Worm (Caenorhabditis elegans) whole organism, L1 larva: ENCODE results near the gene set-8.

ENCODE experiments used
- alr-1 ChIP-seq: fragments of 200-800 bp; sonication (Bioruptor generic); optimal IDR thresholded peaks from 2 replicates; lab custom pipeline; 2018; ENCODE audit warnings: borderline replicate concordance, mild to moderate bottlenecking, missing genetic modification characterization, missing compliant biosample characterization
- efl-1 ChIP-seq, 4 experiments: fragments of 150-350 bp; optimal IDR thresholded peaks in 3 of 4; peaks in 1 of 4; 1 replicate in 1 of 4; 2 replicates in 3 of 4; lab custom pipeline; 2014; ENCODE audit warnings: missing biosample characterization in 2 of 4, missing genetic modification characterization in 2 of 4, missing genetic modification reagents in 2 of 4
- elt-3 ChIP-seq, 6 experiments: fragments of 150-350 bp in 1 of 6; sonication (generic microtip); optimal IDR thresholded peaks; 2 replicates each; lab custom pipeline; 2017 to 2018; ENCODE audit warnings: missing biosample characterization in 6 of 6, missing genetic modification characterization in 6 of 6, inconsistent platforms in 1 of 6
- grh-1 ChIP-seq: fragments of 200-800 bp; sonication (Bioruptor generic); IDR thresholded peaks from 2 replicates; pipeline ENCODE4 v1.3.6; 2022; ENCODE audit warnings: missing genetic modification reagents, missing genetic modification characterization, missing compliant biosample characterization
- lin-13 ChIP-seq: fragments of 150-350 bp; optimal IDR thresholded peaks from 2 replicates; lab custom pipeline; 2014; ENCODE audit warnings: missing biosample characterization, missing genetic modification reagents, missing genetic modification characterization
- lin-15B ChIP-seq: fragments of 150-350 bp; sonication (generic microtip); optimal IDR thresholded peaks from 3 replicates; lab custom pipeline; 2014; ENCODE audit warnings: missing biosample characterization, missing genetic modification characterization
- mdl-1 ChIP-seq, 2 experiments: fragments of 150-350 bp; optimal IDR thresholded peaks; 2 replicates each; lab custom pipeline; 2014 to 2017; ENCODE audit warnings: missing biosample characterization in 2 of 2, missing genetic modification characterization in 2 of 2, inconsistent platforms in 1 of 2
- mep-1 ChIP-seq: fragments of 150-350 bp; optimal IDR thresholded peaks from 2 replicates; lab custom pipeline; 2014; ENCODE audit warnings: missing biosample characterization, missing genetic modification characterization
- nhr-20 ChIP-seq: sonication (generic microtip); optimal IDR thresholded peaks from 2 replicates; lab custom pipeline; 2016; ENCODE audit warnings: mild to moderate bottlenecking, missing genetic modification characterization, missing compliant biosample characterization
- nhr-237 ChIP-seq: fragments of 150-350 bp; optimal IDR thresholded peaks from 2 replicates; lab custom pipeline; 2014; ENCODE audit warnings: missing biosample characterization, missing genetic modification characterization
- nhr-85 ChIP-seq: sonication (generic microtip); peaks from one replicate; lab custom pipeline; 2016; ENCODE audit warnings: missing genetic modification characterization, inconsistent platforms, missing compliant biosample characterization
- nhr-90 ChIP-seq: sonication (generic microtip); optimal IDR thresholded peaks from 2 replicates; lab custom pipeline; 2016; ENCODE audit warnings: mild to moderate bottlenecking, missing genetic modification characterization, missing compliant biosample characterization; ENCODE audit not compliant: poor library complexity
- snpc-4 ChIP-seq: fragments of 150-350 bp; optimal IDR thresholded peaks from 2 replicates; lab custom pipeline; 2014; ENCODE audit warnings: missing biosample characterization, missing genetic modification characterization

DNA sequence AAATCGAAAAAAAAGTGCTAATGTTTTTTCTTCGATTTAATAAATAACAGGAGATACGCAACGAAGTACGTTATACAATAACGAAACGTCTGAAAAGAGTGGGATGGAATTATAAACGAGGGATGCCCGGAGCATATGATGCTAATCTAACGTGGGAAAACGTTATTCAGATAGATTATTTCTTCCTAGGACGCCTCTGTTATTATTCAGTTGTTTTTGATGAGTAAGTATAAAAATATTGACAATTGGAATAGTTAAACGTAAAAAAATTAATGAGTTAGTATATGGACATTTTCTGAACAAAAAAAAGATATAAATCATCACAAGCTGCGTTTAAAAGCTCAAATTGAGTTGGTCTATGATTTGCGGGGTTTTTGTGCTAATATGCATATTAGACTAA lies 38.3 kb downstream of the set-8 start, which contains the start of gene srd-51:
- TF ChIP-seq mep-1 (tag; lab: Kevin White, UChicago): no peak
- no peak for TF ChIP-seq grh-1
- TF ChIP-seq snpc-4 (tag; lab: Kevin White, UChicago): no peak
- no peak for TF ChIP-seq lin-13 (GFP tag; lab: Kevin White, UChicago)
- TF ChIP-seq lin-15B (tag; lab: Kevin White, UChicago): no peak
- no peak for TF ChIP-seq elt-3 (tag; optimal IDR thresholded peaks at IDR 0.05; lab: Kevin White, UChicago)
- TF ChIP-seq nhr-237 (tag; lab: Kevin White, UChicago): no peak
- no peak for TF ChIP-seq efl-1 (optimal IDR thresholded peaks at IDR 0.05; lab: Kevin White, UChicago)
- no peak for TF ChIP-seq efl-1 (GFP tag; optimal IDR thresholded peaks at IDR 0.05 in 1 of 2; lab: Kevin White, UChicago)
- TF ChIP-seq nhr-85 (tag; lab: Kevin White, UChicago): no peak
- TF ChIP-seq nhr-90 (tag; lab: Kevin White, UChicago): no peak
- TF ChIP-seq mdl-1 (tag; optimal IDR thresholded peaks at IDR 0.05; lab: Kevin White, UChicago): no peak
- TF ChIP-seq alr-1: no peak
- TF ChIP-seq nhr-20: no peak
